Worm (Caenorhabditis elegans) whole organism, L4/young adult: ENCODE results near the gene spp-21.

ENCODE experiments used
- W03F9.2 ChIP-seq: fragments of 150-350 bp; optimal IDR thresholded peaks from 2 replicates; lab custom pipeline; 2014; ENCODE audit warnings: missing biosample characterization, missing genetic modification characterization
- dao-5 ChIP-seq: sonication (generic microtip); optimal IDR thresholded peaks from 2 replicates; lab custom pipeline; 2016; ENCODE audit warnings: missing genotype, missing genetic modification characterization, moderate library complexity, missing compliant biosample characterization
- him-1 ChIP-seq: sonication (generic microtip); optimal IDR thresholded peaks from 2 replicates; lab custom pipeline; 2016; ENCODE audit warnings: missing genotype, missing genetic modification reagents, missing genetic modification characterization, missing compliant biosample characterization

spp-21 gene

ce11 chrX:11466444-11467319 is 23.2 kb upstream of the spp-21 start:
- no peak for TF ChIP-seq dao-5 (tag; lab: Kevin White, UChicago)
- TF ChIP-seq him-1 (tag; lab: Kevin White, UChicago), result no peak
- no peak for TF ChIP-seq W03F9.2

- TF ChIP-seq dao-5 (tag; lab: Kevin White, UChicago) (no peak), him-1 (tag; lab: Kevin White, UChicago) (peak; percentile 91)
These were observed 22.6 kb upstream of the spp-21 start for ce11 chrX:11467320-11467732.

ce11 chrX:11468814-11469213 is 21.1 kb upstream of the spp-21 start:
- TF ChIP-seq him-1 (tag; lab: Kevin White, UChicago) (no peak), W03F9.2 (no peak), dao-5 (tag; lab: Kevin White, UChicago) (no peak)

ce11 chrX:11469600-11469999 is 20.3 kb upstream of the spp-21 start:
- TF ChIP-seq him-1 (tag; lab: Kevin White, UChicago), result no peak
- TF ChIP-seq W03F9.2, result peak; percentile 9

ce11 chrX:11471409-11471808 is 18.5 kb upstream of the spp-21 start:
- no peak for TF ChIP-seq W03F9.2
- TF ChIP-seq dao-5 (tag; lab: Kevin White, UChicago), result no peak
- TF ChIP-seq him-1 (tag; lab: Kevin White, UChicago), result no peak

- TF ChIP-seq him-1 (tag; lab: Kevin White, UChicago), result peak; percentile 66
- no peak for TF ChIP-seq dao-5 (tag; lab: Kevin White, UChicago)
- no peak for TF ChIP-seq W03F9.2
These were observed 18.0 kb upstream of the spp-21 start for ce11 chrX:11471893-11472292.

ce11 chrX:11472407-11472806 is 17.5 kb upstream of the spp-21 start:
- TF ChIP-seq him-1 (tag; lab: Kevin White, UChicago) (no peak), dao-5 (tag; lab: Kevin White, UChicago) (no peak), W03F9.2 (no peak)

- TF ChIP-seq him-1 (tag; lab: Kevin White, UChicago), result peak; percentile 93
- peak; percentile 19 for TF ChIP-seq dao-5 (tag; lab: Kevin White, UChicago)
- peak; percentile 14 for TF ChIP-seq W03F9.2
These were observed 16.8 kb upstream of the spp-21 start for ce11 chrX:11472953-11473671.

- TF ChIP-seq W03F9.2 (no peak), him-1 (tag; lab: Kevin White, UChicago) (no peak), dao-5 (tag; lab: Kevin White, UChicago) (no peak)
These were observed 15.8 kb upstream of the spp-21 start for ce11 chrX:11474149-11474585.

ce11 chrX:11474605-11475385 is 15.1 kb upstream of the spp-21 start:
- TF ChIP-seq W03F9.2 (no peak), dao-5 (tag; lab: Kevin White, UChicago) (no peak), him-1 (tag; lab: Kevin White, UChicago) (no peak)

ce11 chrX:11475780-11476179 is 14.2 kb upstream of the spp-21 start:
- TF ChIP-seq him-1 (tag; lab: Kevin White, UChicago), result no peak
- TF ChIP-seq W03F9.2, result no peak
- TF ChIP-seq dao-5 (tag; lab: Kevin White, UChicago), result no peak

- TF ChIP-seq W03F9.2 (no peak), him-1 (tag; lab: Kevin White, UChicago) (no peak), dao-5 (tag; lab: Kevin White, UChicago) (no peak)
These were observed 12.2 kb upstream of the spp-21 start for ce11 chrX:11477748-11478147.

ce11 chrX:11478758-11479157 is 11.2 kb upstream of the spp-21 start:
- TF ChIP-seq dao-5 (tag; lab: Kevin White, UChicago) (no peak), W03F9.2 (no peak), him-1 (tag; lab: Kevin White, UChicago) (no peak)
